Worm (Caenorhabditis elegans): ENCODE data around the gene ZK1321.1.

- TF ChIP-seq T22C8.4 (GFP tag; IDR thresholded peaks at IDR 0.05) (no peak), ref-1 (GFP tag; conservative IDR thresholded peaks at IDR 0.05) (no peak), tab-1 (GFP tag; IDR thresholded peaks at IDR 0.05) (no peak), cog-1 (tag; optimal IDR thresholded peaks at IDR 0.05) (no peak), med-1 (GFP tag; optimal IDR thresholded peaks at IDR 0.05; ENCODE audit: insufficient read depth) (no peak), ztf-29 (GFP tag; IDR thresholded peaks at IDR 0.05) (no peak), klf-2 (GFP tag; conservative IDR thresholded peaks at IDR 0.05) (no peak), flt-1 (GFP tag; IDR thresholded peaks at IDR 0.05) (no peak), ztf-23 (GFP tag; IDR thresholded peaks at IDR 0.05) (no peak)
Measured at ce11 chrII:9803320-9803719, 49.5 kb downstream of the ZK1321.1 start, which contains the start of gene cyp-13A7.
